Fruit fly (Drosophila melanogaster) whole organism, prepupa: ENCODE results near the gene CG6055.

Source experiments
- CG1621 ChIP-seq: fragments of 200-800 bp; sonication (Bioruptor generic); optimal IDR thresholded peaks from 3 replicates; lab custom pipeline; 2018; ENCODE audit warnings: missing biosample characterization, mild to moderate bottlenecking, missing genetic modification characterization
- CG7368 ChIP-seq: fragments of 200-800 bp; sonication (Bioruptor generic); optimal IDR thresholded peaks from 3 replicates; lab custom pipeline; 2016; ENCODE audit warnings: missing biosample characterization, missing genetic modification characterization
- fd85E ChIP-seq: fragments of 200-800 bp; sonication (Bioruptor generic); optimal IDR thresholded peaks from 3 replicates; lab custom pipeline; 2016; ENCODE audit warnings: missing biosample characterization, missing genetic modification characterization
- fkh ChIP-seq: fragments of 200-800 bp; sonication (Bioruptor generic); optimal IDR thresholded peaks from 3 replicates; lab custom pipeline; 2017; ENCODE audit warnings: missing biosample characterization, mild to moderate bottlenecking, missing genetic modification characterization, moderate library complexity
- vri ChIP-seq: fragments of 200-800 bp; sonication (Bioruptor generic); optimal IDR thresholded peaks from 3 replicates; lab custom pipeline; 2016; ENCODE audit warnings: missing biosample characterization, mild to moderate bottlenecking, missing genetic modification characterization

The CG6055 gene

DNA sequence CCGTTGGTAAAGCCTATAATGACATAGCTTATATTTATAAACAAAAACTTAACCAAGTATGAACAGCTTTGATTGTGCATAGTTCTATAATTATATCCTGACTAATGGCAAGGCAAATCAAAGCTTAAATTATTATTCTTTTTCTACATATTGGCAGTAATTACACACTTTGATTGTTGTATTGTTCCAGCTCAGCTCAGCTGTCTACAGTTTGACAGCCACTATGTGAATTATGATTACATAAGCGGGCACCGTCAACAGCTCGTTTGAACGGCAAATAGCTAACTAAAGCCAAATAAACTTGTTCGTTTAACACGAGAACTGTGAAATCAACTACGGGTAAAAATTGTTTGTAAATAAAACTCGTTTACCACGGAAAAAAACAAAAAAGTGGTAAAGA is 55.3 kb downstream of the CG6055 start:
- TF ChIP-seq fkh, result peak; percentile 51
- TF ChIP-seq CG1621 (tag; lab: Kevin White, UChicago), result no peak
- TF ChIP-seq vri, result peak; percentile 24
- TF ChIP-seq CG7368, result no peak
- no peak for TF ChIP-seq fd85E
